Worm (Caenorhabditis elegans): ENCODE results near the gene F53F4.7.

The F53F4.7 gene

ce11 chrV:13627103-13627623 is 13.4 kb upstream of the F53F4.7 start, which contains the start of gene sde-2 (continued):
- no peak for TF ChIP-seq Y116A8C.19 (tag; optimal IDR thresholded peaks at IDR 0.05; ENCODE audit: borderline replicate concordance)
- no peak for TF ChIP-seq aha-1 (tag; optimal IDR thresholded peaks at IDR 0.05)
- TF ChIP-seq unc-30 (tag; optimal IDR thresholded peaks at IDR 0.05): no peak
- no peak for TF ChIP-seq egl-13 (tag; optimal IDR thresholded peaks at IDR 0.05)
- no peak for TF ChIP-seq nhr-19 (GFP tag; conservative IDR thresholded peaks at IDR 0.05)
- TF ChIP-seq dpl-1 (GFP tag; optimal IDR thresholded peaks at IDR 0.05): peak in 2 of 3 experiments; percentile 28 to 38
- TF ChIP-seq skn-1 (tag; optimal IDR thresholded peaks at IDR 0.05): no peak
- peak; percentile 6 to 47 for TF ChIP-seq lin-35 (GFP tag; optimal IDR thresholded peaks at IDR 0.05)
- TF ChIP-seq efl-1 (optimal IDR thresholded peaks at IDR 0.05): peak; percentile 6 to 39
- TF ChIP-seq efl-1 (GFP tag; optimal IDR thresholded peaks at IDR 0.05 in 1 of 2): peak; percentile 28 to 86
- TF ChIP-seq xbp-1 (tag; optimal IDR thresholded peaks at IDR 0.05): no peak
- TF ChIP-seq pag-3 (tag; optimal IDR thresholded peaks at IDR 0.05; ENCODE audit: borderline replicate concordance, insufficient read depth): no peak
- TF ChIP-seq lin-13 (GFP tag; optimal IDR thresholded peaks at IDR 0.05): no peak
- no peak for TF ChIP-seq unc-86 (tag; optimal IDR thresholded peaks at IDR 0.05)
- TF ChIP-seq ceh-88 (GFP tag; IDR thresholded peaks at IDR 0.05): no peak
- TF ChIP-seq nhr-85 (tag): no peak
- no peak for TF ChIP-seq fos-1 (tag; optimal IDR thresholded peaks at IDR 0.05)
- peak; percentile 33 for TF ChIP-seq snu-23 (GFP tag; optimal IDR thresholded peaks at IDR 0.05)
- TF ChIP-seq mab-9 (GFP tag; IDR thresholded peaks at IDR 0.05): no peak
- TF ChIP-seq egl-27 (tag; optimal IDR thresholded peaks at IDR 0.05): no peak
- TF ChIP-seq tlp-1 (tag; optimal IDR thresholded peaks at IDR 0.05): no peak
- TF ChIP-seq ceh-82 (tag; optimal IDR thresholded peaks at IDR 0.05): peak in 1 of 3 experiments; percentile 0
- peak; percentile 49 for TF ChIP-seq nhr-71 (tag; optimal IDR thresholded peaks at IDR 0.05)
- no peak for TF ChIP-seq nhr-20 (tag; optimal IDR thresholded peaks at IDR 0.05)
- TF ChIP-seq sox-4 (tag; optimal IDR thresholded peaks at IDR 0.05): no peak
- TF ChIP-seq nhr-84 (tag; optimal IDR thresholded peaks at IDR 0.05): no peak
- TF ChIP-seq snpc-4 (tag; optimal IDR thresholded peaks at IDR 0.05): no peak
- no peak for TF ChIP-seq nhr-47 (tag; optimal IDR thresholded peaks at IDR 0.05)
- no peak for TF ChIP-seq fkh-10 (GFP tag; optimal IDR thresholded peaks at IDR 0.05)
- no peak for TF ChIP-seq pqm-1 (tag; optimal IDR thresholded peaks at IDR 0.05)
- no peak for TF ChIP-seq irx-1 (tag; optimal IDR thresholded peaks at IDR 0.05)
- TF ChIP-seq ceh-8 (GFP tag; optimal IDR thresholded peaks at IDR 0.05): peak; percentile 57
- no peak for TF ChIP-seq ztf-4 (tag; optimal IDR thresholded peaks at IDR 0.05)
- TF ChIP-seq unc-98 (GFP tag; IDR thresholded peaks at IDR 0.05): no peak
- TF ChIP-seq nhr-237 (tag; optimal IDR thresholded peaks at IDR 0.05): no peak
- TF ChIP-seq mdl-1 (tag; optimal IDR thresholded peaks at IDR 0.05): no peak
- TF ChIP-seq dsc-1 (tag; optimal IDR thresholded peaks at IDR 0.05): no peak
- TF ChIP-seq fkh-4 (tag; optimal IDR thresholded peaks at IDR 0.05; ENCODE audit: borderline replicate concordance): no peak
- TF ChIP-seq blmp-1 (tag; optimal IDR thresholded peaks at IDR 0.05): no peak
- no peak for TF ChIP-seq ces-1 (GFP tag; optimal IDR thresholded peaks at IDR 0.05)
- TF ChIP-seq nhr-12 (tag; optimal IDR thresholded peaks at IDR 0.05): no peak
- no peak for TF ChIP-seq C34B4.2 (tag; optimal IDR thresholded peaks at IDR 0.05)
- TF ChIP-seq ets-5 (GFP tag; IDR thresholded peaks at IDR 0.05): no peak
- no peak for TF ChIP-seq aly-2 (tag; optimal IDR thresholded peaks at IDR 0.05)
- TF ChIP-seq C04F5.9 (tag; optimal IDR thresholded peaks at IDR 0.05): no peak
- TF ChIP-seq sup-37 (GFP tag; optimal IDR thresholded peaks at IDR 0.05): no peak
- no peak for TF ChIP-seq efl-3 (GFP tag; optimal IDR thresholded peaks at IDR 0.05)
- TF ChIP-seq zag-1 (tag; optimal IDR thresholded peaks at IDR 0.05): no peak
- no peak for TF ChIP-seq nhr-28 (tag; optimal IDR thresholded peaks at IDR 0.05)
- TF ChIP-seq hlh-4 (tag; optimal IDR thresholded peaks at IDR 0.05): no peak
- TF ChIP-seq alr-1 (tag; optimal IDR thresholded peaks at IDR 0.05; ENCODE audit: borderline replicate concordance): no peak
- TF ChIP-seq nhr-90 (tag; optimal IDR thresholded peaks at IDR 0.05; ENCODE audit: poor library complexity): no peak
- TF ChIP-seq ztf-11 (tag; optimal IDR thresholded peaks at IDR 0.05): no peak
- no peak for TF ChIP-seq hpl-2 (GFP tag; optimal IDR thresholded peaks at IDR 0.05)

Data from whole organism, L1 larva.